Fruit fly (Drosophila melanogaster): Measurements from ENCODE around the gene IleRS.
A peak's percentile ranks its signal among the peaks of the same experiment; 100 is the strongest.

The IleRS gene

DNA sequence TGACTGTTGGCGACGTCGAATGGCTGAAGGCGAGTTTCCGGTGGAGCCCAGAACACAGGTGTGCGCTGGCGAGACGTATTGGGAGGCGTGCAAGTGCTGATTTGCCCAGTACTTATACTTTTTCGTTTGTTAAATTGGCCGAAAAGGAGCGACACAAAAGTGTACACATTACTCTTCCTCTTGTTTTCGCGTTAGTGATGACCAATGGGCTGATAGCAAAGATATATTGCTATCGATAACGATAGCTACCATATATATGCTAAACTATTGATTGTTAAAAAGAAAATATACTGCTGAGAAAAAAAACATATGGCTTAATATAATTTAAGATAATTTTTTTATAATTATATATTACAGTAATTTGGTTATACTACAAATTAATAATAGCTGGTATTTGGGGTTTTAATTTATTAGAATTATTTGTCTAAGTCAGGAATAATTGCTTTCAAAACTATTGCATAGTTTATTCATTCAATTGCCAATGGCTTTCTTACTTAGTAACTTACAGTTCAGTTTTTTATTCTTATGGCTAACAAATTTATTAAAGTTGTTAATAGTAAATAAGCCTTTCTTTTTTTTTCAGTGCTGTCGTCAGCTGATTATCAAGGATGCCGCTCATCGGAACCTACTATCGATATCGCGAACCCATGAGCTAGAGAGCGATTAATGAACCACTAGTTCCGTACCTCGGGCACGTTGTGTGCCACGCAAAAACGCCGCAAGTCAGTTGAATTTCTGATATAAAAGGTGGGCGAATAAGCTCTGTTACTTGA is at the start of gene IleRS, which contains the start of gene Hem (continued):
- peak; percentile 85 for TF ChIP-seq bbx (GFP tag; IDR thresholded peaks at IDR 0.05; ENCODE audit: partially characterized antibody)
- peak; percentile 65 for TF ChIP-seq CG34224 (GFP tag; IDR thresholded peaks at IDR 0.05; ENCODE audit: partially characterized antibody)
- peak; percentile 95 for TF ChIP-seq CG17829 (tag; optimal IDR thresholded peaks at IDR 0.05)
- peak; percentile 84 for TF ChIP-seq Atf-2 (GFP tag; optimal IDR thresholded peaks at IDR 0.05)
- TF ChIP-seq NC2β (GFP tag; optimal IDR thresholded peaks at IDR 0.05), result peak; percentile 62
- peak; percentile 74 for TF ChIP-seq CG12071 (GFP tag; optimal IDR thresholded peaks at IDR 0.05)
- no peak for TF ChIP-seq usp (GFP tag; optimal IDR thresholded peaks at IDR 0.05)
- no peak for TF ChIP-seq gro (GFP tag; optimal IDR thresholded peaks at IDR 0.05)
- peak; percentile 69 for TF ChIP-seq Myb (GFP tag; optimal IDR thresholded peaks at IDR 0.05)
- TF ChIP-seq B-H2 (GFP tag; optimal IDR thresholded peaks at IDR 0.05), result peak; percentile 87
- TF ChIP-seq CG8281 (tag; optimal IDR thresholded peaks at IDR 0.05), result peak; percentile 71
- peak; percentile 90 for TF ChIP-seq bab2 (GFP tag; optimal IDR thresholded peaks at IDR 0.05)
- TF ChIP-seq CG16863 (GFP tag; optimal IDR thresholded peaks at IDR 0.05), result peak; percentile 83
- peak; percentile 79 for TF ChIP-seq CG8944 (GFP tag; optimal IDR thresholded peaks at IDR 0.05)
- peak; percentile 84 for TF ChIP-seq BtbVII (GFP tag; optimal IDR thresholded peaks at IDR 0.05)
- peak; percentile 96 for TF ChIP-seq Med (GFP tag)
- peak; percentile 75 for TF ChIP-seq CG11696 (GFP tag; IDR thresholded peaks at IDR 0.05)
- TF ChIP-seq repo (GFP tag; optimal IDR thresholded peaks at IDR 0.05), result peak; percentile 40
- peak; percentile 55 for TF ChIP-seq Poxn (GFP tag; IDR thresholded peaks at IDR 0.05)
- TF ChIP-seq Sry-β (GFP tag; optimal IDR thresholded peaks at IDR 0.05), result peak; percentile 56
- TF ChIP-seq CG43689 (GFP tag; IDR thresholded peaks at IDR 0.05), result peak; percentile 84
- TF ChIP-seq Gug (GFP tag; IDR thresholded peaks at IDR 0.05), result peak; percentile 75
- peak; percentile 76 to 95 for TF ChIP-seq Hr51 (GFP tag; optimal IDR thresholded peaks at IDR 0.05)
- peak; percentile 90 for TF ChIP-seq tgo (GFP tag; IDR thresholded peaks at IDR 0.05)
- peak; percentile 83 for TF ChIP-seq pum (GFP tag; optimal IDR thresholded peaks at IDR 0.05)
- peak; percentile 94 for TF ChIP-seq CG17359 (tag; optimal IDR thresholded peaks at IDR 0.05)
- peak; percentile 92 for TF ChIP-seq CG9932 (GFP tag; IDR thresholded peaks at IDR 0.05)
- peak; percentile 66 for TF ChIP-seq NC2α (GFP tag; optimal IDR thresholded peaks at IDR 0.05)
- TF ChIP-seq Xrp1 (GFP tag; IDR thresholded peaks at IDR 0.05), result peak; percentile 95
- peak in 1 of 2 experiments; percentile 83 for TF ChIP-seq Pdp1 (GFP tag; optimal IDR thresholded peaks at IDR 0.05)
- peak; percentile 60 for TF ChIP-seq nerfin-2 (GFP tag; IDR thresholded peaks at IDR 0.05; ENCODE audit: partially characterized antibody)
- TF ChIP-seq Gsc (GFP tag; IDR thresholded peaks at IDR 0.05), result peak; percentile 54
- TF ChIP-seq CG13287 (GFP tag; IDR thresholded peaks at IDR 0.05; ENCODE audit: partially characterized antibody), result peak; percentile 81
- TF ChIP-seq CG4707 (GFP tag; optimal IDR thresholded peaks at IDR 0.05), result peak; percentile 23
- TF ChIP-seq CG8359 (GFP tag; optimal IDR thresholded peaks at IDR 0.05; ENCODE audit: borderline replicate concordance), result peak; percentile 70
- peak; percentile 66; the same call in 1 of the 3 replicates for TF ChIP-seq CG7357 (GFP tag; IDR thresholded peaks at IDR 0.05)
- TF ChIP-seq dan (GFP tag; IDR thresholded peaks at IDR 0.05), result no peak
- peak; percentile 77 for TF ChIP-seq CG2202 (tag; optimal IDR thresholded peaks at IDR 0.05)
- peak; percentile 75 for TF ChIP-seq CG11723 (GFP tag; optimal IDR thresholded peaks at IDR 0.05)
- peak; percentile 76 for TF ChIP-seq CG1792 (GFP tag; optimal IDR thresholded peaks at IDR 0.05)
- peak; percentile 97 for TF ChIP-seq Ets65A (GFP tag)
- peak; percentile 98 for TF ChIP-seq sens (GFP tag)
- peak; percentile 82 for TF ChIP-seq unc-4 (GFP tag; IDR thresholded peaks at IDR 0.05; ENCODE audit: partially characterized antibody)
- peak; percentile 76 for TF ChIP-seq CG12744 (GFP tag; optimal IDR thresholded peaks at IDR 0.05)
- TF ChIP-seq psq (GFP tag; optimal IDR thresholded peaks at IDR 0.05), result peak; percentile 83
- peak; percentile 83 for TF ChIP-seq CG9876 (GFP tag; optimal IDR thresholded peaks at IDR 0.05)
- TF ChIP-seq Oaz (GFP tag; IDR thresholded peaks at IDR 0.05), result peak; percentile 84
- TF ChIP-seq Nf-YB (GFP tag; optimal IDR thresholded peaks at IDR 0.05), result peak; percentile 82
- peak; percentile 91 for TF ChIP-seq CG18599 (GFP tag; optimal IDR thresholded peaks at IDR 0.05)

All from whole organism, embryonic.